Worm (Caenorhabditis elegans) whole organism, midembryonic: ENCODE results near the gene srt-28.

ENCODE experiments used
- T22C8.4 ChIP-seq: fragments of 200-800 bp; sonication (Bioruptor generic); IDR thresholded peaks from 2 replicates; pipeline ENCODE4 v1.3.6; 2022; ENCODE audit warnings: missing genetic modification characterization, missing compliant biosample characterization
- cog-1 ChIP-seq: sonication (generic microtip); optimal IDR thresholded peaks from 2 replicates; lab custom pipeline; 2016; ENCODE audit warnings: missing genetic modification characterization, missing compliant biosample characterization
- flt-1 ChIP-seq: fragments of 200-800 bp; sonication (Bioruptor generic); IDR thresholded peaks from 2 replicates; pipeline ENCODE4 v1.3.6; 2022; ENCODE audit warnings: missing genetic modification characterization, missing compliant biosample characterization
- klf-2 ChIP-seq: fragments of 200-800 bp; sonication (Bioruptor generic); conservative IDR thresholded peaks from 2 replicates; pipeline ENCODE4 v1.3.6; 2022; ENCODE audit warnings: missing genetic modification reagents, missing genetic modification characterization, missing compliant biosample characterization
- tab-1 ChIP-seq: fragments of 200-800 bp; sonication (Bioruptor generic); IDR thresholded peaks from 2 replicates; pipeline ENCODE4 v1.3.6; 2022; ENCODE audit warnings: missing genetic modification characterization, missing compliant biosample characterization
- ztf-23 ChIP-seq: fragments of 200-800 bp; sonication (Bioruptor generic); IDR thresholded peaks from 2 replicates; pipeline ENCODE4 v1.3.6; 2022; ENCODE audit warnings: missing genetic modification reagents, missing genetic modification characterization, missing compliant biosample characterization

ce11 chrV:2763105-2763504 lies 49.7 kb upstream of the srt-28 start, which contains the start of gene R05D8.7:
- TF ChIP-seq ztf-23 (GFP tag; lab: Robert Waterston, UW), result no peak
- TF ChIP-seq flt-1, result no peak
- TF ChIP-seq cog-1 (tag; lab: Kevin White, UChicago), result no peak
- no peak for TF ChIP-seq klf-2 (GFP tag; lab: Robert Waterston, UW)
- no peak for TF ChIP-seq tab-1 (GFP tag; lab: Robert Waterston, UW)
- no peak for TF ChIP-seq T22C8.4 (GFP tag; lab: Robert Waterston, UW)
